Fruit fly (Drosophila melanogaster) whole organism, adult: ENCODE results near the gene Or71a.

Experiments
- CG11617 ChIP-seq: fragments of 200-800 bp; sonication (Bioruptor generic); optimal IDR thresholded peaks from 2 replicates; lab custom pipeline; 2017; ENCODE audit warnings: mild to moderate bottlenecking, missing biosample characterization, missing genetic modification reagents, missing genetic modification characterization
- CG12768 ChIP-seq: fragments of 200-800 bp; sonication (Bioruptor generic); optimal IDR thresholded peaks from 2 replicates; lab custom pipeline; 2017; ENCODE audit warnings: missing biosample characterization, missing genetic modification characterization, mild to moderate bottlenecking, moderate library complexity, missing genetic modification reagents
- CG14711 ChIP-seq: fragments of 200-800 bp; sonication (Bioruptor generic); optimal IDR thresholded peaks from 2 replicates; lab custom pipeline; 2018; ENCODE audit warnings: missing biosample characterization, mild to moderate bottlenecking, missing genetic modification characterization, moderate library complexity
- CG1620 ChIP-seq: fragments of 200-800 bp; sonication (Bioruptor generic); optimal IDR thresholded peaks from 2 replicates; lab custom pipeline; 2016; ENCODE audit warnings: missing biosample characterization, missing genetic modification characterization
- CG33017 ChIP-seq: fragments of 200-800 bp; sonication (Bioruptor generic); optimal IDR thresholded peaks from 2 replicates; lab custom pipeline; 2018; ENCODE audit warnings: missing biosample characterization, mild to moderate bottlenecking, missing genetic modification characterization, moderate library complexity
- CG7045 ChIP-seq: fragments of 200-800 bp; sonication (Bioruptor generic); optimal IDR thresholded peaks from 2 replicates; lab custom pipeline; 2017; ENCODE audit warnings: missing biosample characterization, mild to moderate bottlenecking, missing genetic modification characterization
- CG7101 ChIP-seq: fragments of 200-800 bp; sonication (Bioruptor generic); optimal IDR thresholded peaks from 2 replicates; lab custom pipeline; 2018; ENCODE audit warnings: missing biosample characterization, mild to moderate bottlenecking, missing genetic modification characterization, moderate library complexity
- Crg-1 ChIP-seq: fragments of 200-800 bp; sonication (Bioruptor generic); optimal IDR thresholded peaks from 2 replicates; lab custom pipeline; 2016; ENCODE audit warnings: missing biosample characterization, missing genetic modification characterization
- Hr96 ChIP-seq: fragments of 200-800 bp; sonication (Bioruptor generic); optimal IDR thresholded peaks from 2 replicates; lab custom pipeline; 2016; ENCODE audit warnings: missing biosample characterization, missing genetic modification characterization
- Mnt ChIP-seq: fragments of 200-800 bp; sonication (Bioruptor generic); optimal IDR thresholded peaks from 2 replicates; lab custom pipeline; 2016; ENCODE audit warnings: missing biosample characterization, mild to moderate bottlenecking, missing genetic modification characterization
- bab1 ChIP-seq: fragments of 200-800 bp; sonication (Bioruptor generic); optimal IDR thresholded peaks from 3 replicates; lab custom pipeline; 2019; ENCODE audit warnings: missing biosample characterization, mild to moderate bottlenecking, missing genetic modification characterization, moderate library complexity
- cic ChIP-seq: fragments of 200-800 bp; sonication (Bioruptor generic); optimal IDR thresholded peaks from 2 replicates; lab custom pipeline; 2017; ENCODE audit warnings: missing biosample characterization, mild to moderate bottlenecking, missing genetic modification characterization, moderate library complexity
- kay ChIP-seq: fragments of 200-800 bp; sonication (Bioruptor generic); peaks from one replicate; lab custom pipeline; 2016; ENCODE audit warnings: missing biosample characterization, missing genetic modification characterization, borderline replicate concordance
- ovo ChIP-seq: fragments of 200-800 bp; sonication (Bioruptor generic); optimal IDR thresholded peaks from 2 replicates; lab custom pipeline; 2016; ENCODE audit warnings: missing biosample characterization, missing genetic modification characterization
- pad ChIP-seq: fragments of 200-800 bp; sonication (Bioruptor generic); optimal IDR thresholded peaks from 3 replicates; lab custom pipeline; 2017; ENCODE audit warnings: missing biosample characterization, missing genetic modification characterization, mild to moderate bottlenecking, moderate library complexity, missing genetic modification reagents
- tj ChIP-seq: fragments of 200-800 bp; sonication (Bioruptor generic); optimal IDR thresholded peaks from 3 replicates; lab custom pipeline; 2017; ENCODE audit warnings: missing biosample characterization, mild to moderate bottlenecking, missing genetic modification characterization, moderate library complexity
- toe ChIP-seq: fragments of 200-800 bp; sonication (Bioruptor generic); optimal IDR thresholded peaks from 2 replicates; lab custom pipeline; 2016; ENCODE audit warnings: missing biosample characterization, missing genetic modification characterization

Gene Or71a

DNA sequence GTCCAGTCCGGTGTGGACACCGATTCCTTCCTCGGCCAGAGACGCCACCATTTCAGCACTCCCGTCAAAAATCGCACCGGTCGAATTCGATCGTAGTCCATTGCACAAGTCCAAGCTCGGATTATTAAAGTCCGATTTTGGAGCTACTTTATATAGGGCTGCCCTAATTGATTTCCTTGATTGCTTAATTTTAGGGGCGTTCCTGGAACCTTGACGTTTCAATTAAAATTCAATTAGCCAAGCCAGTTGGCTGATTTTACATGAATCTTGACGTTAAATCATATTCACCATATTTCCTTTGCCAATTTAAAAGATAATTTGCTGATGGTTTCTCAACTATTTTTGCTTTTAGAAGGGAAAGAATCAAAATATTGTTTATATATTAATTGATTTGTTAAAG lies at the start of gene Or71a:
TSS of gene Or71a (minus strand) at position 101 of the 400 bp plus-strand sequence.
- TF ChIP-seq CG33017 (no peak), toe (GFP tag; lab: Kevin White, UChicago) (no peak), Hr96 (GFP tag; lab: Kevin White, UChicago) (no peak), kay (no peak), Crg-1 (GFP tag; lab: Kevin White, UChicago) (no peak), CG1620 (no peak), ovo (GFP tag; lab: Kevin White, UChicago) (no peak), Mnt (GFP tag; lab: Kevin White, UChicago) (no peak), pad (GFP tag; lab: Kevin White, UChicago) (no peak), CG7045 (GFP tag; lab: Kevin White, UChicago) (no peak), CG12768 (GFP tag; lab: Kevin White, UChicago) (no peak)

DNA sequence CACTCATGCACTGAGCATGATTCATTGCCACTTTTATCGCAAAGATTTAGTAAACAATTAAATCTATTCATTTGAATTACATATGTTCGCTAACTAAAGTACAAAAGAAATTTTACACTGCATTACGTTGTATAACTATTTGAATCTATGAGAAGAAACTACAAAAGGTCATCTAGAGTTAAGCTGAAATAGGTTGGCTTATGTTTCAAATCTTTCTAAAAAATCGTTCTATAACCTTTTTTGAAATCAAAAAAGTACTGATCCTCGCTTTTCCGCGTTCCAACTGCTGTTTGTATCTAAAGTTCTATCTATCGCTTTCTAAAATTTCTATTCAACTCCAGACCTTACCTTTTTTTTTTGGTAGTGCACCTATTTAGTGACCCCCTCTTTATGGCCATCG lies 47.5 kb upstream of the Or71a start:
- TF ChIP-seq CG1620: no peak

DNA sequence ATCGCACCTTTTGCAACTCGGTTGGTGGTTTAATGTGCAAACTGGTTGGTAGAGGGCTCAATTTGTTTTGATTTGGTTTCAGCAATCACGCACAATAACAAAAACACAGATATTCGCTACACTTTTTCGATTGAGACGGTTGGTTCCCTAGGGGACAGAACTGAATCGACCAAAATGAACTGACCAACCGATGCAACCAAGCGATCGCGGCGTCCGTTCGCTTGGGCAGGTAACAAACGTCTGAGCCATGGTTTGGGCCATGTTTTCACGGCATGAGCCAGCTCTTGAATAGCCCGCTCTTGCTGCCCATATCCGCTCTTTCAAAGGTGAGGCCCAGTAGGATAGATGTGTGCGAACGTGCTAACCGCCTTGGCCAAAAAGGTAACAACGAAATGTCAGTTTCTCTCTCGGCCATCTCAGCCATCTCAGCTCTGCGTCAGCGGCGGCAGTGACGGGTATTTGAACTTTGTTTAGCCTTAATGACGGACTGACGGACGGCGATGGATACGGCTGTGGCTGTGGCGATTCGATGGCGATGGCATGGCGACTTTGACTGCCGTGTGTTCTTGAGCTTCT lies 46.9 kb upstream of the Or71a start, which contains the start of gene CG16959:
TSS of gene CG16959 (minus strand) at position 245 of the 576 bp plus-strand sequence.
- no peak for TF ChIP-seq cic

dm6 chr3L:15123736-15124135 lies 45.5 kb upstream of the Or71a start:
- TF ChIP-seq CG7045 (GFP tag; lab: Kevin White, UChicago) (no peak), CG14711 (tag; lab: Kevin White, UChicago) (no peak), Crg-1 (GFP tag; lab: Kevin White, UChicago) (no peak), tj (GFP tag; lab: Kevin White, UChicago) (peak; percentile 14)

DNA sequence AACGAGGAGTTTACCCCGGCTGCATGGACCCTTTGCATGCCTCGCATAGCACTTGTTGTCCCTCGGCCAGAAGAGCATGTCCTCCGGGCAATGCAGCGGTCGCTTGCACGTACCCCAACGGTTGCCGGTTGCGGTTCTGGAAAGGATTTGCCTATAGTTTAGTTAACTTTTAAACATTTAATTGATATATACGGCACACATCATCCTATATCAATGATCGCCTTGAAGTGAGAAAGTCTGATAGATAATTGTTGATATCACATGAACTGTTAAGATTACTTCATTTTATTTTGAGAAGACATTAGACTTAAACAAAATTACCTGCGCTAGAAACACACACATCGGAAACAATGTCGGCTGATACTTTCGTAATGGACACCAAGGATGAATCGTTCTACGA lies 43.0 kb upstream of the Or71a start, which contains the start of gene CG32847:
TSS of gene CG32847 (plus strand) at position 301 of the 400 bp plus-strand sequence.
- TF ChIP-seq CG7101 (no peak), CG7045 (GFP tag; lab: Kevin White, UChicago) (no peak), Hr96 (GFP tag; lab: Kevin White, UChicago) (no peak), bab1 (no peak)

dm6 chr3L:15116536-15116935 lies 38.3 kb upstream of the Or71a start, which contains the start of gene Cep135:
TSS of gene Cep135 (plus strand) at chr3L:15116737.
- TF ChIP-seq bab1: peak; percentile 9
- no peak for TF ChIP-seq CG7101
- TF ChIP-seq CG12768 (GFP tag; lab: Kevin White, UChicago): no peak
- TF ChIP-seq CG14711 (tag; lab: Kevin White, UChicago): no peak
- no peak for TF ChIP-seq CG11617 (GFP tag; lab: Kevin White, UChicago)
- no peak for TF ChIP-seq CG7045 (GFP tag; lab: Kevin White, UChicago)
- no peak for TF ChIP-seq Mnt (GFP tag; lab: Kevin White, UChicago)

- peak; percentile 33 for TF ChIP-seq Mnt (GFP tag; lab: Kevin White, UChicago)
- no peak for TF ChIP-seq CG12768 (GFP tag; lab: Kevin White, UChicago)
- peak; percentile 3 for TF ChIP-seq kay
These were observed 35.0 kb upstream of the Or71a start, which contains the start of gene CG13458 for dm6 chr3L:15113257-15113656. TSS of gene CG13458 (plus strand) at chr3L:15113557.

dm6 chr3L:15108948-15109347 lies 30.7 kb upstream of the Or71a start:
- TF ChIP-seq CG33017: no peak
- TF ChIP-seq Hr96 (GFP tag; lab: Kevin White, UChicago): no peak
- no peak for TF ChIP-seq bab1
- no peak for TF ChIP-seq CG12768 (GFP tag; lab: Kevin White, UChicago)
- no peak for TF ChIP-seq Mnt (GFP tag; lab: Kevin White, UChicago)
- TF ChIP-seq CG7101: no peak
- no peak for TF ChIP-seq CG14711 (tag; lab: Kevin White, UChicago)
- TF ChIP-seq kay: no peak
- no peak for TF ChIP-seq Crg-1 (GFP tag; lab: Kevin White, UChicago)
- no peak for TF ChIP-seq ovo (GFP tag; lab: Kevin White, UChicago)
- TF ChIP-seq pad (GFP tag; lab: Kevin White, UChicago): no peak

- peak; percentile 45 for TF ChIP-seq ovo (GFP tag; lab: Kevin White, UChicago)
- TF ChIP-seq CG7045 (GFP tag; lab: Kevin White, UChicago): no peak
- no peak for TF ChIP-seq Mnt (GFP tag; lab: Kevin White, UChicago)
- no peak for TF ChIP-seq kay
- no peak for TF ChIP-seq tj (GFP tag; lab: Kevin White, UChicago)
- peak; percentile 24 for TF ChIP-seq pad (GFP tag; lab: Kevin White, UChicago)
- no peak for TF ChIP-seq CG33017
- no peak for TF ChIP-seq cic
- no peak for TF ChIP-seq Crg-1 (GFP tag; lab: Kevin White, UChicago)
These were observed 30.3 kb upstream of the Or71a start for dm6 chr3L:15108524-15108923.
